Worm (Caenorhabditis elegans) whole organism, midembryonic: ENCODE data around the gene str-112.

Experiments
- T22C8.4 ChIP-seq: fragments of 200-800 bp; sonication (Bioruptor generic); IDR thresholded peaks from 2 replicates; pipeline ENCODE4 v1.3.6; 2022; ENCODE audit warnings: missing genetic modification characterization, missing compliant biosample characterization
- cog-1 ChIP-seq: sonication (generic microtip); optimal IDR thresholded peaks from 2 replicates; lab custom pipeline; 2016; ENCODE audit warnings: missing genetic modification characterization, missing compliant biosample characterization
- flt-1 ChIP-seq: fragments of 200-800 bp; sonication (Bioruptor generic); IDR thresholded peaks from 2 replicates; pipeline ENCODE4 v1.3.6; 2022; ENCODE audit warnings: missing genetic modification characterization, missing compliant biosample characterization
- klf-2 ChIP-seq: fragments of 200-800 bp; sonication (Bioruptor generic); conservative IDR thresholded peaks from 2 replicates; pipeline ENCODE4 v1.3.6; 2022; ENCODE audit warnings: missing genetic modification reagents, missing genetic modification characterization, missing compliant biosample characterization
- med-1 ChIP-seq: sonication (generic microtip); optimal IDR thresholded peaks from 2 replicates; lab custom pipeline; 2017; ENCODE audit warnings: missing genetic modification characterization, mild to moderate bottlenecking, missing compliant biosample characterization, antibody characterized with exemption, missing genetic modification reagents; ENCODE audit not compliant: insufficient read depth
- ref-1 ChIP-seq: fragments of 200-800 bp; sonication (Bioruptor generic); conservative IDR thresholded peaks from 2 replicates; pipeline ENCODE4 v1.3.6; 2022; ENCODE audit warnings: missing genetic modification reagents, missing genetic modification characterization, missing compliant biosample characterization
- tab-1 ChIP-seq: fragments of 200-800 bp; sonication (Bioruptor generic); IDR thresholded peaks from 2 replicates; pipeline ENCODE4 v1.3.6; 2022; ENCODE audit warnings: missing genetic modification characterization, missing compliant biosample characterization
- ztf-23 ChIP-seq: fragments of 200-800 bp; sonication (Bioruptor generic); IDR thresholded peaks from 2 replicates; pipeline ENCODE4 v1.3.6; 2022; ENCODE audit warnings: missing genetic modification reagents, missing genetic modification characterization, missing compliant biosample characterization
- ztf-29 ChIP-seq: fragments of 200-800 bp; sonication (Bioruptor generic); IDR thresholded peaks from 2 replicates; pipeline ENCODE4 v1.3.6; 2022; ENCODE audit warnings: missing genetic modification reagents, missing genetic modification characterization, missing compliant biosample characterization

- TF ChIP-seq klf-2 (GFP tag; lab: Robert Waterston, UW) = no peak
- TF ChIP-seq flt-1 = no peak
- no peak for TF ChIP-seq med-1
- no peak for TF ChIP-seq ztf-23 (GFP tag; lab: Robert Waterston, UW)
- no peak for TF ChIP-seq ztf-29 (GFP tag; lab: Robert Waterston, UW)
- no peak for TF ChIP-seq tab-1 (GFP tag; lab: Robert Waterston, UW)
- TF ChIP-seq T22C8.4 (GFP tag; lab: Robert Waterston, UW) = no peak
- TF ChIP-seq cog-1 (tag; lab: Kevin White, UChicago) = no peak
- no peak for TF ChIP-seq ref-1 (GFP tag; lab: Robert Waterston, UW)
Measured at ce11 chrV:7123979-7124378, 14.2 kb downstream of the str-112 start.
